Fruit fly (Drosophila melanogaster) whole organism, pupa: ENCODE results near the gene CG7120.

Experiments
- CG12605 ChIP-seq: fragments of 200-800 bp; sonication (Bioruptor generic); IDR thresholded peaks from 2 replicates; pipeline ENCODE4 v1.3.6; 2022; ENCODE audit warnings: missing biosample characterization, missing genetic modification characterization
- CG15710 ChIP-seq: fragments of 200-800 bp; sonication (Bioruptor generic); optimal IDR thresholded peaks from 2 replicates; lab custom pipeline; 2018; ENCODE audit warnings: missing biosample characterization, mild to moderate bottlenecking, missing genetic modification characterization, moderate library complexity
- CG17806 ChIP-seq: fragments of 200-800 bp; sonication (Bioruptor generic); optimal IDR thresholded peaks from 2 replicates; lab custom pipeline; 2018; ENCODE audit warnings: missing biosample characterization, mild to moderate bottlenecking, missing genetic modification characterization, moderate library complexity
- CG4496 ChIP-seq: fragments of 200-800 bp; sonication (Bioruptor generic); IDR thresholded peaks from 3 replicates; pipeline ENCODE4 v1.3.6; 2022; ENCODE audit warnings: missing biosample characterization, missing genetic modification characterization
- CG8159 ChIP-seq: fragments of 200-800 bp; sonication (Bioruptor generic); optimal IDR thresholded peaks from 3 replicates; lab custom pipeline; 2018; ENCODE audit warnings: missing biosample characterization, mild to moderate bottlenecking, missing genetic modification characterization, moderate library complexity
- CG9948 ChIP-seq: fragments of 200-800 bp; sonication (Bioruptor generic); optimal IDR thresholded peaks from 2 replicates; lab custom pipeline; 2018; ENCODE audit warnings: missing biosample characterization, mild to moderate bottlenecking, missing genetic modification characterization, moderate library complexity
- D1 ChIP-seq: fragments of 200-800 bp; sonication (Bioruptor generic); optimal IDR thresholded peaks from 2 replicates; lab custom pipeline; 2018; ENCODE audit warnings: missing biosample characterization, mild to moderate bottlenecking, missing genetic modification characterization, moderate library complexity
- Ets98B ChIP-seq: fragments of 200-800 bp; sonication (Bioruptor generic); IDR thresholded peaks from 2 replicates; pipeline ENCODE4 v1.3.6; 2022; ENCODE audit warnings: missing biosample characterization, missing genetic modification characterization
- Pif1A ChIP-seq: fragments of 200-800 bp; sonication (Bioruptor generic); optimal IDR thresholded peaks from 3 replicates; lab custom pipeline; 2016; ENCODE audit warnings: missing biosample characterization, missing genetic modification characterization
- Pif1B ChIP-seq: fragments of 200-800 bp; sonication (Bioruptor generic); optimal IDR thresholded peaks from 3 replicates; lab custom pipeline; 2016; ENCODE audit warnings: missing biosample characterization, missing genetic modification characterization
- gl ChIP-seq: fragments of 200-800 bp; sonication (Bioruptor generic); optimal IDR thresholded peaks from 2 replicates; lab custom pipeline; 2018; ENCODE audit warnings: missing biosample characterization, mild to moderate bottlenecking, missing genetic modification characterization

- no peak for TF ChIP-seq Ets98B
- TF ChIP-seq CG17806 (tag; lab: Kevin White, UChicago): no peak
- no peak for TF ChIP-seq gl (tag; lab: Kevin White, UChicago)
- no peak for TF ChIP-seq CG12605 (GFP tag; lab: Robert Waterston, UW)
- no peak for TF ChIP-seq CG4496 (GFP tag; lab: Robert Waterston, UW)
- no peak for TF ChIP-seq CG15710 (tag; lab: Kevin White, UChicago)
- no peak for TF ChIP-seq Pif1A (GFP tag; lab: Kevin White, UChicago)
- no peak for TF ChIP-seq CG9948 (tag; lab: Kevin White, UChicago)
- no peak for TF ChIP-seq CG8159 (tag; lab: Kevin White, UChicago)
- TF ChIP-seq Pif1B: no peak
- TF ChIP-seq D1 (tag; lab: Kevin White, UChicago): no peak
These were observed 1.7 kb upstream of the CG7120 start for dm6 chr3L:8394132-8394531.
